Fruit fly (Drosophila melanogaster): ENCODE measurements around the gene CG12104.

- peak; percentile 44 for TF ChIP-seq fd96Cb (tag; optimal IDR thresholded peaks at IDR 0.05)
- TF ChIP-seq mam (GFP tag; optimal IDR thresholded peaks at IDR 0.05) = peak; percentile 35
- TF ChIP-seq toy (GFP tag; IDR thresholded peaks at IDR 0.05) = no peak
Measured at dm6 chr3L:1579169-1579853, 23.2 kb downstream of the CG12104 start.
